Fruit fly (Drosophila melanogaster) whole organism, embryonic: ENCODE results near the gene nAChRalpha2.

ENCODE experiments used
- Atf3 ChIP-seq: fragments of 200-800 bp; sonication (Bioruptor generic); optimal IDR thresholded peaks from 3 replicates; lab custom pipeline; 2016; ENCODE audit warnings: missing biosample characterization, missing genetic modification characterization
- BtbVII ChIP-seq: fragments of 200-800 bp; sonication (Bioruptor generic); optimal IDR thresholded peaks from 3 replicates; lab custom pipeline; 2017; ENCODE audit warnings: missing biosample characterization, mild to moderate bottlenecking, missing genetic modification characterization
- CG10366 ChIP-seq: fragments of 200-800 bp; sonication (Bioruptor generic); IDR thresholded peaks from 2 replicates; pipeline ENCODE4 v1.3.6; 2022; ENCODE audit warnings: missing biosample characterization, missing genetic modification characterization
- CG10462 ChIP-seq: fragments of 200-800 bp; sonication (Bioruptor generic); optimal IDR thresholded peaks from 2 replicates; lab custom pipeline; 2016; ENCODE audit warnings: missing biosample characterization, missing genetic modification characterization
- CG12236 ChIP-seq: fragments of 200-800 bp; sonication (Bioruptor generic); optimal IDR thresholded peaks from 2 replicates; lab custom pipeline; 2016; ENCODE audit warnings: missing biosample characterization, missing genetic modification characterization
- CG12744 ChIP-seq: fragments of 200-800 bp; sonication (Bioruptor generic); optimal IDR thresholded peaks from 2 replicates; lab custom pipeline; 2016; ENCODE audit warnings: missing biosample characterization, missing genetic modification characterization
- CG13296 ChIP-seq: fragments of 200-800 bp; sonication (Bioruptor generic); optimal IDR thresholded peaks from 3 replicates; lab custom pipeline; 2018; ENCODE audit warnings: missing biosample characterization, mild to moderate bottlenecking, missing genetic modification characterization
- CG13424 ChIP-seq: fragments of 200-800 bp; sonication (Bioruptor generic); optimal IDR thresholded peaks from 2 replicates; lab custom pipeline; 2019; ENCODE audit warnings: missing biosample characterization, mild to moderate bottlenecking, missing genetic modification characterization, moderate library complexity
- CG17912 ChIP-seq: fragments of 200-800 bp; sonication (Bioruptor generic); optimal IDR thresholded peaks from 2 replicates; lab custom pipeline; 2018; ENCODE audit warnings: missing biosample characterization, mild to moderate bottlenecking, missing genetic modification characterization
- CG1792 ChIP-seq: fragments of 200-800 bp; sonication (Bioruptor generic); optimal IDR thresholded peaks from 2 replicates; lab custom pipeline; 2016; ENCODE audit warnings: missing biosample characterization, missing genetic modification characterization
- CG18262 ChIP-seq: fragments of 200-800 bp; optimal IDR thresholded peaks from 3 replicates; lab custom pipeline; 2019; ENCODE audit warnings: missing biosample characterization, mild to moderate bottlenecking, missing genetic modification characterization, moderate library complexity
- CG2889 ChIP-seq: fragments of 200-800 bp; sonication (Bioruptor generic); IDR thresholded peaks from 3 replicates; pipeline ENCODE4 v1.3.6; 2022; ENCODE audit warnings: missing biosample characterization, missing genetic modification characterization
- CG30431 ChIP-seq: fragments of 200-800 bp; sonication (Bioruptor generic); optimal IDR thresholded peaks from 2 replicates; lab custom pipeline; 2017; ENCODE audit warnings: missing biosample characterization, missing genetic modification characterization
- CG34422 ChIP-seq: fragments of 200-800 bp; sonication (Bioruptor generic); IDR thresholded peaks from 3 replicates; pipeline ENCODE4 v1.3.6; 2022; ENCODE audit warnings: missing biosample characterization, missing genetic modification characterization
- CG3838 ChIP-seq: fragments of 200-800 bp; sonication (Bioruptor generic); optimal IDR thresholded peaks from 3 replicates; lab custom pipeline; 2016; ENCODE audit warnings: missing biosample characterization, missing genetic modification characterization
- CG43689 ChIP-seq: fragments of 200-800 bp; sonication (Bioruptor generic); IDR thresholded peaks from 2 replicates; pipeline ENCODE4 v1.3.6; 2022; ENCODE audit warnings: missing biosample characterization, missing genetic modification characterization
- CG7357 ChIP-seq: fragments of 200-800 bp; sonication (Bioruptor generic); IDR thresholded peaks from 3 replicates; pipeline ENCODE4 v1.3.6; 2022; ENCODE audit warnings: missing biosample characterization, missing genetic modification characterization
- CG9797 ChIP-seq: fragments of 200-800 bp; sonication (Bioruptor generic); optimal IDR thresholded peaks from 3 replicates; lab custom pipeline; 2018; ENCODE audit warnings: missing biosample characterization, mild to moderate bottlenecking, missing genetic modification characterization
- D ChIP-seq, 2 experiments: fragments of 200-800 bp in 1 of 2; fragments of >200 bp in 1 of 2; sonication (Bioruptor generic) in 1 of 2; optimal IDR thresholded peaks; 2 replicates in 1 of 2; 3 replicates in 1 of 2; lab custom pipeline; 2017; ENCODE audit warnings: mild to moderate bottlenecking in 1 of 2, missing biosample characterization in 1 of 2, missing genetic modification characterization in 1 of 2, missing genetic modification reagents in 1 of 2
- Fer2 ChIP-seq: fragments of 200-800 bp; sonication (Bioruptor generic); optimal IDR thresholded peaks from 2 replicates; lab custom pipeline; 2018; ENCODE audit warnings: missing biosample characterization, mild to moderate bottlenecking, missing genetic modification characterization, moderate library complexity
- H2.0 ChIP-seq: fragments of 200-800 bp; sonication (Bioruptor generic); IDR thresholded peaks from 2 replicates; pipeline ENCODE4 v1.3.6; 2022; ENCODE audit warnings: missing biosample characterization, missing genetic modification characterization
- HHEX ChIP-seq: fragments of 200-800 bp; sonication (Bioruptor generic); optimal IDR thresholded peaks from 3 replicates; lab custom pipeline; 2017; ENCODE audit warnings: missing biosample characterization, mild to moderate bottlenecking, missing genetic modification characterization, missing genetic modification reagents
- HLH4C ChIP-seq: fragments of 200-800 bp; sonication (Bioruptor generic); IDR thresholded peaks from 3 replicates; pipeline ENCODE4 v1.3.6; 2022; ENCODE audit warnings: missing biosample characterization, missing genetic modification characterization; ENCODE audit not compliant: partially characterized antibody
- HLHmδ ChIP-seq: fragments of 200-800 bp; sonication (Bioruptor generic); optimal IDR thresholded peaks from 2 replicates; lab custom pipeline; 2018; ENCODE audit warnings: missing biosample characterization, mild to moderate bottlenecking, missing genetic modification characterization, moderate library complexity
- Hey ChIP-seq: fragments of 200-800 bp; sonication (Bioruptor generic); optimal IDR thresholded peaks from 3 replicates; lab custom pipeline; 2018; ENCODE audit warnings: missing biosample characterization, mild to moderate bottlenecking, missing genetic modification characterization
- Hr51 ChIP-seq, 2 experiments: fragments of 200-800 bp; sonication (Bioruptor generic); optimal IDR thresholded peaks; 2 replicates in 1 of 2; 3 replicates in 1 of 2; lab custom pipeline; 2016 to 2018; ENCODE audit warnings: missing biosample characterization in 2 of 2, missing genetic modification characterization in 2 of 2, mild to moderate bottlenecking in 1 of 2, moderate library complexity in 1 of 2
- MESR4 ChIP-seq: fragments of 200-800 bp; sonication (Bioruptor generic); optimal IDR thresholded peaks from 2 replicates; lab custom pipeline; 2018; ENCODE audit warnings: missing biosample characterization, mild to moderate bottlenecking, missing genetic modification characterization, moderate library complexity
- Rx ChIP-seq: fragments of 200-800 bp; sonication (Bioruptor generic); IDR thresholded peaks from 2 replicates; pipeline ENCODE4 v1.3.6; 2022; ENCODE audit warnings: missing biosample characterization, missing genetic modification characterization
- Side ChIP-seq: fragments of 200-800 bp; sonication (Bioruptor generic); optimal IDR thresholded peaks from 2 replicates; lab custom pipeline; 2016; ENCODE audit warnings: missing biosample characterization, missing genetic modification characterization
- Six4 ChIP-seq: fragments of 200-800 bp; sonication (Bioruptor generic); optimal IDR thresholded peaks from 2 replicates; lab custom pipeline; 2016; ENCODE audit warnings: missing biosample characterization, missing genetic modification characterization
- TFAM ChIP-seq: fragments of 200-800 bp; sonication (Bioruptor generic); optimal IDR thresholded peaks from 2 replicates; lab custom pipeline; 2017; ENCODE audit warnings: missing biosample characterization, missing genetic modification characterization, inconsistent platforms
- Tbp ChIP-seq: fragments of >200 bp; optimal IDR thresholded peaks from 2 replicates; lab custom pipeline; 2018; ENCODE audit warnings: missing biosample characterization, missing genetic modification characterization
- Usf ChIP-seq: fragments of 200-800 bp; sonication (Bioruptor generic); optimal IDR thresholded peaks from 2 replicates; lab custom pipeline; 2017; ENCODE audit warnings: missing genotype, missing biosample characterization, missing genetic modification characterization
- Vsx1 ChIP-seq: fragments of 200-800 bp; sonication (Bioruptor generic); optimal IDR thresholded peaks from 2 replicates; lab custom pipeline; 2017; ENCODE audit warnings: missing biosample characterization, mild to moderate bottlenecking, missing genetic modification characterization, missing genetic modification reagents
- al ChIP-seq: fragments of 200-800 bp; sonication (Bioruptor generic); IDR thresholded peaks from 2 replicates; pipeline ENCODE4 v1.3.6; 2022; ENCODE audit warnings: missing biosample characterization, missing genetic modification characterization
- bab2 ChIP-seq: fragments of 200-800 bp; sonication (Bioruptor generic); optimal IDR thresholded peaks from 2 replicates; lab custom pipeline; 2016; ENCODE audit warnings: missing biosample characterization, missing genetic modification characterization
- bsh ChIP-seq, 2 experiments: fragments of 200-800 bp; sonication (Bioruptor generic); optimal IDR thresholded peaks; 2 replicates each; lab custom pipeline; 2017 to 2018; ENCODE audit warnings: mild to moderate bottlenecking in 2 of 2, missing biosample characterization in 2 of 2, missing genetic modification characterization in 2 of 2, moderate library complexity in 1 of 2
- ci ChIP-seq: fragments of 200-800 bp; sonication (Bioruptor generic); IDR thresholded peaks from 3 replicates; pipeline ENCODE4 v1.3.6; 2022; ENCODE audit warnings: missing biosample characterization, missing genetic modification characterization
- disco-r ChIP-seq: fragments of 200-800 bp; sonication (Bioruptor generic); optimal IDR thresholded peaks from 2 replicates; lab custom pipeline; 2016; ENCODE audit warnings: missing biosample characterization, missing genetic modification characterization
- esg ChIP-seq: fragments of 200-800 bp; sonication (Bioruptor generic); conservative IDR thresholded peaks from 2 replicates; pipeline ENCODE4 v1.3.6; 2022; ENCODE audit warnings: missing biosample characterization, missing genetic modification characterization
- eve ChIP-seq, 2 experiments: fragments of >200 bp; optimal IDR thresholded peaks; 2 replicates each; lab custom pipeline; 2017; ENCODE audit warnings: missing biosample characterization in 2 of 2, missing genetic modification characterization in 2 of 2
- grn ChIP-seq: fragments of 200-800 bp; sonication (Bioruptor generic); optimal IDR thresholded peaks from 3 replicates; lab custom pipeline; 2017; ENCODE audit warnings: missing biosample characterization, missing genetic modification characterization
- lola ChIP-seq, 3 experiments: fragments of >200 bp in 2 of 3; fragments of 200-800 bp in 1 of 3; sonication (Bioruptor generic) in 1 of 3; optimal IDR thresholded peaks; 2 replicates each; lab custom pipeline; 2017 to 2019; ENCODE audit warnings: missing biosample characterization in 3 of 3, missing genetic modification characterization in 3 of 3, mild to moderate bottlenecking in 1 of 3, moderate library complexity in 1 of 3
- odd ChIP-seq: fragments of 200-800 bp; sonication (Bioruptor generic); optimal IDR thresholded peaks from 2 replicates; lab custom pipeline; 2017; ENCODE audit warnings: missing biosample characterization, mild to moderate bottlenecking, missing genetic modification characterization
- prd ChIP-seq, 3 experiments: fragments of >200 bp in 2 of 3; fragments of 200-800 bp in 1 of 3; sonication (Bioruptor generic) in 1 of 3; optimal IDR thresholded peaks in 2 of 3; IDR thresholded peaks in 1 of 3; 2 replicates in 2 of 3; 3 replicates in 1 of 3; pipeline versions ENCODE4 v1.3.6 to Lab custom; 2017 to 2022; ENCODE audit warnings: missing biosample characterization in 1 of 3, missing genetic modification characterization in 1 of 3
- pum ChIP-seq: fragments of 200-800 bp; sonication (Bioruptor generic); optimal IDR thresholded peaks from 2 replicates; lab custom pipeline; 2016; ENCODE audit warnings: missing biosample characterization, missing genetic modification characterization
- row ChIP-seq: fragments of 200-800 bp; sonication (Bioruptor generic); IDR thresholded peaks from 3 replicates; pipeline ENCODE4 v1.3.6; 2022; ENCODE audit warnings: missing biosample characterization, missing genetic modification characterization
- sob ChIP-seq: fragments of 200-800 bp; sonication (Bioruptor generic); IDR thresholded peaks from 2 replicates; pipeline ENCODE4 v1.3.6; 2022; ENCODE audit warnings: missing biosample characterization, missing genetic modification characterization
- stwl ChIP-seq: fragments of 200-800 bp; sonication (Bioruptor generic); optimal IDR thresholded peaks from 3 replicates; lab custom pipeline; 2018; ENCODE audit warnings: missing biosample characterization, mild to moderate bottlenecking, missing genetic modification characterization, moderate library complexity
- vvl ChIP-seq: fragments of 200-800 bp; sonication (Bioruptor generic); IDR thresholded peaks from 2 replicates; pipeline ENCODE4 v1.3.6; 2022; ENCODE audit warnings: missing biosample characterization, missing genetic modification characterization

The nAChRalpha2 gene

DNA sequence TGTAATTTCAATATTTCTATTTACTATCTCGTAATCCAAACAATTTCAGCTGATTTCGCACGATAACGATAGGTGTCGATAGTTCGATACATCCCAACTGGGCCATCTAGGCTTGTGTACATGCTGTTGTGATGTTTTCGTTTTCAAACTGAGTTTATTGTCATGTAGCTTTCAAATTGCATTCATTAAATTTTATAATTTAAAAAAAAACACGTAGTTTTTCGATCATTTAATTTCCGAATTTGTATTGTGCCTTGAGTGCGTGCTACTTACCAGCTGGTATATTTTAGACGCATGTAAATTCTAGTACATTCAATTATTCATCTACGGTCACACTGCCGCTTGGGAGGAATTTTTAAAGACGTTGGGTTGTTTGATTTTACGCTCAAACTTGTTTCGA is 45.1 kb downstream of the nAChRalpha2 start, which contains the start of the genes CG13623 and ana1 (continued):
- no peak for TF ChIP-seq CG30431
- TF ChIP-seq odd (GFP tag; lab: Kevin White, UChicago), result no peak
- TF ChIP-seq sob, result no peak
- no peak for TF ChIP-seq Atf3 (GFP tag; lab: Kevin White, UChicago)
- TF ChIP-seq CG12744 (GFP tag; lab: Kevin White, UChicago), result no peak
- TF ChIP-seq HLH4C (GFP tag; lab: Robert Waterston, UW), result peak; percentile 59; the same call in 1 of the 3 replicates
- no peak for TF ChIP-seq Usf (GFP tag; lab: Kevin White, UChicago)
- TF ChIP-seq CG17912, result no peak
- no peak for TF ChIP-seq CG1792 (GFP tag; lab: Kevin White, UChicago)
- no peak for TF ChIP-seq D (optimal IDR thresholded peaks at IDR 0.05; lab: Kevin White, UChicago)
- no peak for TF ChIP-seq D (GFP tag; optimal IDR thresholded peaks at IDR 0.05; lab: Kevin White, UChicago)
- peak; percentile 88 for TF ChIP-seq stwl
- no peak for TF ChIP-seq Rx (GFP tag; lab: Robert Waterston, UW)
- no peak for TF ChIP-seq pum (GFP tag; lab: Kevin White, UChicago)
- no peak for TF ChIP-seq bab2
- TF ChIP-seq CG12236 (GFP tag; lab: Kevin White, UChicago), result no peak
- no peak for TF ChIP-seq HHEX (GFP tag; lab: Kevin White, UChicago)
- TF ChIP-seq row (GFP tag; lab: Robert Waterston, UW), result no peak
- TF ChIP-seq CG3838, result no peak
- no peak for TF ChIP-seq Tbp
- TF ChIP-seq CG18262 (tag; lab: Kevin White, UChicago), result no peak
- peak; percentile 37 for TF ChIP-seq MESR4 (GFP tag; lab: Kevin White, UChicago)
- TF ChIP-seq Fer2 (tag; lab: Kevin White, UChicago), result no peak
- no peak for TF ChIP-seq prd (optimal IDR thresholded peaks at IDR 0.05; lab: Kevin White, UChicago)
- TF ChIP-seq prd (GFP tag; IDR thresholded peaks at IDR 0.05; lab: Robert Waterston, UW), result no peak
- TF ChIP-seq HLHmδ (GFP tag; lab: Kevin White, UChicago), result no peak
- no peak for TF ChIP-seq H2.0 (GFP tag; lab: Robert Waterston, UW)
- TF ChIP-seq CG13424, result no peak
- TF ChIP-seq CG10366 (GFP tag; lab: Robert Waterston, UW), result no peak
- no peak for TF ChIP-seq ci
- TF ChIP-seq Side, result no peak
- no peak for TF ChIP-seq CG34422 (GFP tag; lab: Robert Waterston, UW)
- no peak for TF ChIP-seq CG13296 (GFP tag; lab: Kevin White, UChicago)
- TF ChIP-seq esg (GFP tag; lab: Robert Waterston, UW), result no peak
- TF ChIP-seq eve (GFP tag; optimal IDR thresholded peaks at IDR 0.05; lab: Kevin White, UChicago), result no peak
- no peak for TF ChIP-seq CG2889 (GFP tag; lab: Robert Waterston, UW)
- no peak for TF ChIP-seq vvl
- no peak for TF ChIP-seq disco-r
- TF ChIP-seq bsh (GFP tag; optimal IDR thresholded peaks at IDR 0.05; lab: Kevin White, UChicago), result no peak
- no peak for TF ChIP-seq CG10462 (GFP tag; lab: Kevin White, UChicago)
- peak; percentile 88 for TF ChIP-seq CG9797 (GFP tag; lab: Kevin White, UChicago)
- TF ChIP-seq CG43689 (GFP tag; lab: Robert Waterston, UW), result no peak
- no peak for TF ChIP-seq Vsx1 (GFP tag; lab: Kevin White, UChicago)
- no peak for TF ChIP-seq Hr51 (GFP tag; optimal IDR thresholded peaks at IDR 0.05; lab: Kevin White, UChicago)
- TF ChIP-seq Hey, result no peak
- no peak for TF ChIP-seq TFAM (GFP tag; lab: Kevin White, UChicago)
- no peak for TF ChIP-seq al (GFP tag; lab: Robert Waterston, UW)
- no peak for TF ChIP-seq lola (GFP tag; optimal IDR thresholded peaks at IDR 0.05; lab: Kevin White, UChicago)
- no peak for TF ChIP-seq CG7357
- no peak for TF ChIP-seq grn (GFP tag; lab: Kevin White, UChicago)
- TF ChIP-seq Six4 (GFP tag; lab: Kevin White, UChicago), result no peak
- no peak for TF ChIP-seq BtbVII (GFP tag; lab: Kevin White, UChicago)
